Worm (Caenorhabditis elegans) whole organism, L4 larva: ENCODE results near the gene K10D11.2.

Experiments used
- Y5F2A.4 ChIP-seq: fragments of 200-800 bp; sonication (Bioruptor generic); optimal IDR thresholded peaks from 2 replicates; lab custom pipeline; 2018; ENCODE audit warnings: mild to moderate bottlenecking, missing genetic modification characterization, missing compliant biosample characterization
- dmd-6 ChIP-seq: fragments of 200-800 bp; sonication (Bioruptor generic); IDR thresholded peaks from 2 replicates; pipeline ENCODE4 v1.3.6; 2022; ENCODE audit warnings: missing genetic modification reagents, missing genetic modification characterization, missing compliant biosample characterization
- pha-4 ChIP-seq, 2 experiments: fragments of 150-350 bp in 1 of 2; fragments of 200-800 bp in 1 of 2; sonication (Bioruptor generic) in 1 of 2; IDR thresholded peaks in 1 of 2; optimal IDR thresholded peaks in 1 of 2; 2 replicates each; pipeline versions ENCODE4 v1.3.6 to Lab custom; 2014 to 2022; ENCODE audit warnings: missing genetic modification characterization in 2 of 2, missing genetic modification reagents in 2 of 2, missing biosample characterization in 1 of 2, missing compliant biosample characterization in 1 of 2
- skn-1 ChIP-seq: fragments of 150-350 bp; optimal IDR thresholded peaks from 2 replicates; lab custom pipeline; 2014; ENCODE audit warnings: missing biosample characterization, missing genetic modification characterization

DNA sequence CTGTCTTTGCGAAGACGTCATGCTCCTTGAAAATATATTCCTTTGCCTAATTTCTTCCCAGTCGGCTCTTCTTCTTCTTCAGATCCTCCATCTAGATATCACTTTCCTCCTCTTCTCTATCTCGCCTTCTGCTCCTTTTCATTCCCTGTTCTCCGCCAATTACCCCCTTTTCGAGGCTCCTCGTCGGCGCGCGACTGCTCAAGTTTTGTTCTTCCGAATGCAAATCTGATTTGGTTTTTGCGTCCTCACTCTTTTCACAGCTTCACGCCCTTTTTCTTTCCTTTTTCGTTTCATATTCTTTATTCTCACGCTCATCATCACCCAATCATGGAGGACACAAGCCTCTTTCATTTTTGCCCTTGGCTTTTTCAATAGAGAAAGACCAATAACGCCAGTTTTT lies 38.0 kb downstream of the K10D11.2 start:
- TF ChIP-seq dmd-6, result no peak
- TF ChIP-seq Y5F2A.4 (GFP tag; lab: Kevin White, UChicago), result no peak
- TF ChIP-seq skn-1 (tag; lab: Kevin White, UChicago), result no peak
- TF ChIP-seq pha-4 (GFP tag; IDR thresholded peaks at IDR 0.05; lab: Robert Waterston, UW), result no peak
- TF ChIP-seq pha-4 (tag; optimal IDR thresholded peaks at IDR 0.05; lab: Kevin White, UChicago), result no peak
